Worm (Caenorhabditis elegans): ENCODE results near the gene kqt-3.
"Not testable (repeated sequence)": the region's sequence is repeated elsewhere in the genome, so short reads cannot be mapped to it uniquely, and the experiment has no call there.

Gene kqt-3

DNA sequence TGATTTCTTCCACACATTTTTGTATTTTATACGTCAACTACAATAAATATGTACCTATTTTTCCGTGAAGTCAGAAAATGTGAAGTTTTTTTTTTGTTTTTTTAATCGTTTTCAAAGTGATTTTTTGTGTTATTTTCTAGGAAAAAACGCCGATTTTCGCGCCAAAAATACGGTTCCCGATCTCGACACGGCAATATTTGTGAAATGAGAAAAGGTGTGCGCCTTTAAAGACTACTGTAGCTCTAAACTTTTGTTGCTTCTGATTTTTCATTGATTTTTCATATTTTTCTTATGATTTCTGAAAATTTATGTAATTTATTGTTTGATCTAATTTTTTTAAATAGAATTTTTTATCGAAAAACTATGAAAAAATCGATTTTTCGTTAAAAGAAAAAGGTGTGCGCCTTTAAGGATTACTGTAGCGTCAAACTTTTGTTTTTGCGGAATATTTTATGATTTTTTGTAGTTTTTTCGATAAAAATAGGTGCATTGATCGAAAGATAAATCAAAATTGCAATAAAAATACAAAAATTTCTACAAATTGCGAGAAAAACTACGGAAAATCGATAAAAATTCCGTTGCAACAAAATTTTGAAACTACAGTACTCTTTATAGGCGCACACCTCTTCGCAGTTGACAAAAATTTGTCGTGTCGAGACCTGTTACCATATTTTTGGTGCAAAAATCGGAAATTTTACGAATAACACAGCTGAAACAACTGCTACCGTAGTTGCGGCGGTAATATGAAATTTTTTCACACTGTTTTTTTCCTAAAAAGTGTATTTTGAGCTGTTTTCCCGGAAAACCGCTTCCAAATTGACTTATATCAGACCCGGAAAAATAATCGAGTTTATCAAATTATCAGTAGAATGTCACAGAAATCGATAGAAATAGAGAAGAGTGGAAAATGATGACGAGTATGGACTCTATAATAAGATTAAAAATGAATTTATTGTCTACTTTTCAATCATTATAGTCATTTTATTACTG lies at the start of gene kqt-3:
kqt-3 (plus strand) TSS at position 940 of the 990 bp plus-strand sequence.
- TF ChIP-seq sea-2 (GFP tag; optimal IDR thresholded peaks at IDR 0.05): no peak
- TF ChIP-seq elt-2 (tag; optimal IDR thresholded peaks at IDR 0.05): peak; percentile 12

DNA sequence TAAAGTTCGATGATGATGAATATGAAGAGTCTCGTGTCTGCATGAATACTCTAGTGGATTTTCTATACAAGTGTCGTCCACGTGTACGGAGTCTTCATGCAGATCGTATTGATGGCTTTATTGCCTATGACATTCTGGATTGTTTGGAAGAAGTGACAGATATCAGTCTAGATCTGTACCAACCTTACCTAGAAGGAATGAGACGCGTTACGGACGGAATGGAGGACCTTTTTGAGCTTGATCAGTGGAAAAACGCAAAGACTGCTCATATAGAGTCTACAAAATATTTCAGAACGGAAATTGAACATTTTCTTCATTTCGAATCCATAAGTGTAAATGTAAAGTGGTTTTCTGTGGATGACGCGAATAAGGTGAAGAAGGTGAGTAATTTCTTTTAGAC lies 47.9 kb upstream of the kqt-3 start, which contains the start of gene fbxa-169:
fbxa-169 (plus strand) TSS at position 301 of the 400 bp plus-strand sequence.
- TF ChIP-seq lin-39 (tag; optimal IDR thresholded peaks at IDR 0.05) (no peak), ceh-16 (tag; optimal IDR thresholded peaks at IDR 0.05) (no peak), pha-4 (tag; optimal IDR thresholded peaks at IDR 0.05) (no peak), ztf-11 (tag; optimal IDR thresholded peaks at IDR 0.05) (no peak), elt-2 (tag; optimal IDR thresholded peaks at IDR 0.05) (no peak), nhr-11 (tag; optimal IDR thresholded peaks at IDR 0.05) (no peak), ceh-28 (tag; optimal IDR thresholded peaks at IDR 0.05) (no peak), nhr-67 (tag; optimal IDR thresholded peaks at IDR 0.05) (no peak), unc-62 (GFP tag; optimal IDR thresholded peaks at IDR 0.05) (no peak), nhr-23 (tag; optimal IDR thresholded peaks at IDR 0.05) (no peak), nhr-12 (tag; optimal IDR thresholded peaks at IDR 0.05) (no peak), nhr-77 (tag; optimal IDR thresholded peaks at IDR 0.05) (no peak), nhr-43 (tag; optimal IDR thresholded peaks at IDR 0.05; ENCODE audit: poor library complexity, severe bottlenecking) (no peak), lsy-12 (tag; optimal IDR thresholded peaks at IDR 0.05) (no peak), fkh-10 (GFP tag; optimal IDR thresholded peaks at IDR 0.05) (no peak), ama-1 (optimal IDR thresholded peaks at IDR 0.05) (no peak), skn-1 (tag; optimal IDR thresholded peaks at IDR 0.05) (no peak), tbx-2 (tag; optimal IDR thresholded peaks at IDR 0.05) (no peak), nhr-28 (tag; optimal IDR thresholded peaks at IDR 0.05) (no peak)

DNA sequence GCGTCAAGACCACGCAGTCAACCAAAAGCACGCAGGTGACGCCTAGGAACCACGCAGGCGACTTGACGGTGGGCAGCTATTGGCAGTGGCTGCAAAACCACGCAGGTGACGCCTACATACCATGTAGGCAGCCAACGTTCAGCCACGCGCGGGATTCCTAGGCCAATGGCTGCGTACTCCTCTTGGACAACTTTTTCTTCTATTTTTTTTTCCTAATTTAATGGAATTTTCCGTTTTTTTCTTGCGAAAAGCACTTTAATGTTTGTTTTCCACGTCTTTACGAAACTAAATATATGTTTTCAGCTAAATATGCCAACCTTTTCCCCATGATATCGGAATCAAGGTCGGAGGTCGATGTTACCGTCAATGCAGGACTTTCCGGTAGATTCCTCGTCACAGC lies 41.4 kb upstream of the kqt-3 start, which contains the start of gene C31C9.9:
C31C9.9 (plus strand) TSS at position 301 of the 400 bp plus-strand sequence.
- not testable (repeated sequence) for TF ChIP-seq lin-39, mdl-1, lsy-12 (tag; optimal IDR thresholded peaks at IDR 0.05)

DNA sequence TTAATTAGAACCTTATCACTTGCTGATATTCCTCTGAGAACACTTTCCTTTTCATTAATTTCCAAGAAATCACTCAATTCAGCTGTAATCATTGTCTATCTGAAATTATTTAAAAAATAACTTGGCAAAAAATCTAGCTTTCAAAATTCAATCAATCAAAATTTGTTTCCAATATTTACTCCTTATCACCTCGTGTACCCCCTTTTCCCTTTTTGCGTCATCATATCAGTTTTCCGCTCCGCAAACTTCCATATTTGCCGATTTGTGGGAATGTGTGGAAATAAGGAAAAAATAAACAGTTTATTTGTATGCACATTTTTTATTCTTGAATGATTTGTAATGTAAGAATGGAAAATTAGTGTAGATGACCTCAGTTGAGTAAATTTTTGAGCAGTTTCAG lies 34.1 kb upstream of the kqt-3 start, which contains the start of gene C31C9.6:
C31C9.6 (minus strand) TSS at position 101 of the 400 bp plus-strand sequence.
- TF ChIP-seq elt-2 (tag; optimal IDR thresholded peaks at IDR 0.05): peak; percentile 30

DNA sequence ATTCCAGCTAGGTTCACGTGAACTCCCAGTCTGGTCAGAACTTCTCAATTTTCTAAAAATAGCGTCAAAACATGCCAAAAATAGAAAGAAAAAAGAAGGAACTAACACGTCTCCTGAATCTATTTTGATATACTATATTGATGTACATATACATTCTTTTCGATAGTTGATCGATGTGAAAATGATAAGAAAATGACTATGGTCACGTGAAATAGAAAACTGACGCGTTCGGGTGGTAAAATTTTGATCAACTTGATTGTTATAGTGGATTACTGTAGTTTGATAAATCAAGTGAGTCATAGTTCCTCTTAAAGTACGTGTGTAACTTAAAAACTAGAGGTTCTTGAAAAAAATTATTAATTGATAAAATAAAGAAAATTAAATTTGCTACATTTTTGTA lies 31.7 kb upstream of the kqt-3 start:
- TF ChIP-seq elt-2 (tag; optimal IDR thresholded peaks at IDR 0.05) (peak; percentile 89), fkh-2 (tag; optimal IDR thresholded peaks at IDR 0.05) (no peak), lin-15B (tag; optimal IDR thresholded peaks at IDR 0.05) (no peak), ztf-4 (tag; optimal IDR thresholded peaks at IDR 0.05) (no peak), jun-1 (tag; optimal IDR thresholded peaks at IDR 0.05) (peak; percentile 69), nhr-77 (tag; optimal IDR thresholded peaks at IDR 0.05) (no peak), mml-1 (tag; optimal IDR thresholded peaks at IDR 0.05) (no peak), egl-27 (tag; optimal IDR thresholded peaks at IDR 0.05) (no peak), ceh-16 (tag; optimal IDR thresholded peaks at IDR 0.05) (no peak), nhr-67 (tag; optimal IDR thresholded peaks at IDR 0.05) (no peak), elt-3 (tag; optimal IDR thresholded peaks at IDR 0.05) (no peak), mdl-1 (tag; optimal IDR thresholded peaks at IDR 0.05) (no peak), eor-1 (tag; optimal IDR thresholded peaks at IDR 0.05) (no peak), egl-5 (tag; optimal IDR thresholded peaks at IDR 0.05) (no peak), nhr-28 (tag; optimal IDR thresholded peaks at IDR 0.05) (no peak), fos-1 (tag; optimal IDR thresholded peaks at IDR 0.05) (no peak), nhr-76 (tag; optimal IDR thresholded peaks at IDR 0.05) (no peak), pha-4 (tag; optimal IDR thresholded peaks at IDR 0.05) (peak; percentile 41), pqm-1 (tag; optimal IDR thresholded peaks at IDR 0.05) (peak; percentile 86), aly-2 (tag; optimal IDR thresholded peaks at IDR 0.05) (no peak), ceh-82 (tag; optimal IDR thresholded peaks at IDR 0.05) (no peak), nfya-1 (tag; optimal IDR thresholded peaks at IDR 0.05; ENCODE audit: insufficient read depth) (no peak), zag-1 (tag; optimal IDR thresholded peaks at IDR 0.05) (no peak), nhr-23 (tag; optimal IDR thresholded peaks at IDR 0.05) (no peak), ztf-11 (tag; optimal IDR thresholded peaks at IDR 0.05) (no peak), ama-1 (optimal IDR thresholded peaks at IDR 0.05) (no peak), sea-2 (GFP tag; optimal IDR thresholded peaks at IDR 0.05) (no peak), unc-39 (tag; optimal IDR thresholded peaks at IDR 0.05) (no peak), elt-1 (tag; optimal IDR thresholded peaks at IDR 0.05) (no peak)

Data from whole organism, L3 larva.